Worm (Caenorhabditis elegans): ENCODE results near the gene dcaf-13.

Gene dcaf-13

ce11 chrII:4424807-4425206 is at the start of gene dcaf-13, which contains the start of gene toe-1:
TSS of gene dcaf-13 (minus strand) at chrII:4424902.
TSS of gene toe-1 (plus strand) at chrII:4425167.
- TF ChIP-seq spr-1 (tag; optimal IDR thresholded peaks at IDR 0.05) (no peak), hmg-1.1 (GFP tag; IDR thresholded peaks at IDR 0.05) (0 out of 2 replicates have a peak, but pooled peaks have one; percentile 11), unc-39 (tag; optimal IDR thresholded peaks at IDR 0.05) (no peak), mes-2 (tag; optimal IDR thresholded peaks at IDR 0.05; ENCODE audit: poor library complexity, severe bottlenecking) (peak; percentile 34), lsy-2 (tag; optimal IDR thresholded peaks at IDR 0.05) (peak in 1 of 2 experiments; percentile 39)

- TF ChIP-seq D1046.2 (GFP tag; IDR thresholded peaks at IDR 0.05) (no peak), vab-7 (GFP tag; IDR thresholded peaks at IDR 0.05) (no peak), aly-2 (tag; optimal IDR thresholded peaks at IDR 0.05) (no peak), hif-1 (tag; optimal IDR thresholded peaks at IDR 0.05) (no peak), jun-1 (tag; optimal IDR thresholded peaks at IDR 0.05) (no peak), ctbp-1 (GFP tag; IDR thresholded peaks at IDR 0.05) (no peak), gei-8 (GFP tag; optimal IDR thresholded peaks at IDR 0.05) (no peak), R02D3.7 (tag; optimal IDR thresholded peaks at IDR 0.05) (no peak), dmd-8 (GFP tag; IDR thresholded peaks at IDR 0.05) (no peak), dve-1 (tag; optimal IDR thresholded peaks at IDR 0.05; ENCODE audit: insufficient read depth) (no peak), lin-1 (GFP tag; IDR thresholded peaks at IDR 0.05) (no peak), duxl-1 (tag; optimal IDR thresholded peaks at IDR 0.05; ENCODE audit: poor library complexity) (no peak), php-3 (GFP tag; IDR thresholded peaks at IDR 0.05) (no peak), dmd-9 (GFP tag; IDR thresholded peaks at IDR 0.05) (no peak), unc-62 (GFP tag; optimal IDR thresholded peaks at IDR 0.05 in 1 of 2) (no peak), unc-62 (tag; optimal IDR thresholded peaks at IDR 0.05) (no peak), snpc-4 (tag; optimal IDR thresholded peaks at IDR 0.05) (no peak), T26A8.4 (GFP tag; IDR thresholded peaks at IDR 0.05) (no peak), nhr-25 (tag; optimal IDR thresholded peaks at IDR 0.05; ENCODE audit: borderline replicate concordance, insufficient read depth) (no peak)
Measured at ce11 chrII:4474005-4474655, 49.4 kb upstream of the dcaf-13 start.

ce11 chrII:4470972-4471645 is 46.4 kb upstream of the dcaf-13 start, which contains the start of gene W06B4.1:
TSS of gene W06B4.1 (plus strand) at chrII:4471595.
- TF ChIP-seq jun-1 (tag; optimal IDR thresholded peaks at IDR 0.05) (no peak), duxl-1 (tag; optimal IDR thresholded peaks at IDR 0.05; ENCODE audit: poor library complexity) (no peak), Y48G9A.11 (GFP tag; IDR thresholded peaks at IDR 0.05) (0 out of 2 replicates have a peak, but pooled peaks have one; percentile 15), lin-38 (GFP tag; IDR thresholded peaks at IDR 0.05) (peak; percentile 34), hif-1 (tag; optimal IDR thresholded peaks at IDR 0.05) (no peak), unc-130 (GFP tag; optimal IDR thresholded peaks at IDR 0.05) (peak; percentile 52), saeg-2 (GFP tag; IDR thresholded peaks at IDR 0.05) (no peak), snpc-1.2 (GFP tag; IDR thresholded peaks at IDR 0.05) (no peak), ceh-62 (tag; optimal IDR thresholded peaks at IDR 0.05) (no peak), unc-39 (tag; optimal IDR thresholded peaks at IDR 0.05) (no peak)

ce11 chrII:4468897-4469459 is 44.3 kb upstream of the dcaf-13 start:
- peak; percentile 53 for TF ChIP-seq pqm-1 (tag; optimal IDR thresholded peaks at IDR 0.05)
- no peak for TF ChIP-seq ctbp-1 (GFP tag; IDR thresholded peaks at IDR 0.05)
- TF ChIP-seq daf-19 (GFP tag; conservative IDR thresholded peaks at IDR 0.05) = no peak
- TF ChIP-seq lin-38 (GFP tag; IDR thresholded peaks at IDR 0.05) = no peak
- TF ChIP-seq ama-1 (optimal IDR thresholded peaks at IDR 0.05) = no peak
- peak; percentile 61 for TF ChIP-seq mxl-3 (GFP tag; optimal IDR thresholded peaks at IDR 0.05)
- TF ChIP-seq mdl-1 (tag; optimal IDR thresholded peaks at IDR 0.05) = peak in 1 of 2 experiments; percentile 9
- TF ChIP-seq Y5F2A.4 (GFP tag; optimal IDR thresholded peaks at IDR 0.05) = no peak
- no peak for TF ChIP-seq tra-1 (GFP tag; IDR thresholded peaks at IDR 0.05)
- no peak for TF ChIP-seq sdz-12 (GFP tag; optimal IDR thresholded peaks at IDR 0.05)
- peak; percentile 23 for TF ChIP-seq hlh-30 (tag; optimal IDR thresholded peaks at IDR 0.05; ENCODE audit: insufficient read depth)
- TF ChIP-seq F10B5.3 (tag; optimal IDR thresholded peaks at IDR 0.05) = no peak
- TF ChIP-seq Y48G9A.11 (GFP tag; IDR thresholded peaks at IDR 0.05) = no peak
- TF ChIP-seq Y105C5A.15 (GFP tag; IDR thresholded peaks at IDR 0.05) = no peak
- TF ChIP-seq hlh-11 (tag; optimal IDR thresholded peaks at IDR 0.05) = peak; percentile 53
- no peak for TF ChIP-seq egl-27 (tag; optimal IDR thresholded peaks at IDR 0.05)
